Worm (Caenorhabditis elegans) whole organism, late embryonic: ENCODE measurements around the gene F46G10.2.

ENCODE experiments used
- C08G9.2 ChIP-seq: sonication (generic microtip); optimal IDR thresholded peaks from 2 replicates; lab custom pipeline; 2016; ENCODE audit warnings: mild to moderate bottlenecking, missing genetic modification characterization, moderate library complexity, missing compliant biosample characterization
- T23F11.4 ChIP-seq: fragments of 200-800 bp; sonication (Bioruptor generic); optimal IDR thresholded peaks from 2 replicates; lab custom pipeline; 2018; ENCODE audit warnings: mild to moderate bottlenecking, missing genetic modification characterization, missing compliant biosample characterization
- ahr-1 ChIP-seq: sonication (generic microtip); optimal IDR thresholded peaks from 2 replicates; lab custom pipeline; 2016; ENCODE audit warnings: missing genetic modification characterization, missing compliant biosample characterization
- ceh-14 ChIP-seq: sonication (generic microtip); optimal IDR thresholded peaks from 2 replicates; lab custom pipeline; 2016; ENCODE audit warnings: missing genotype, missing genetic modification characterization, missing compliant biosample characterization
- ceh-2 ChIP-seq: sonication (generic microtip); optimal IDR thresholded peaks from 2 replicates; lab custom pipeline; 2016; ENCODE audit warnings: missing genotype, missing genetic modification characterization, missing compliant biosample characterization
- ceh-6 ChIP-seq: fragments of 200-800 bp; sonication (Bioruptor generic); optimal IDR thresholded peaks from 2 replicates; lab custom pipeline; 2018; ENCODE audit warnings: mild to moderate bottlenecking, missing genetic modification characterization, missing compliant biosample characterization
- elt-2 ChIP-seq: sonication (generic microtip); optimal IDR thresholded peaks from 2 replicates; lab custom pipeline; 2016; ENCODE audit warnings: missing genetic modification reagents, missing genetic modification characterization, missing compliant biosample characterization
- hlh-30 ChIP-seq: sonication (generic microtip); optimal IDR thresholded peaks from 2 replicates; lab custom pipeline; 2017; ENCODE audit warnings: antibody characterized with exemption, missing genetic modification characterization, missing compliant biosample characterization; ENCODE audit not compliant: insufficient read depth
- nhr-11 ChIP-seq: fragments of 150-350 bp; optimal IDR thresholded peaks from 2 replicates; lab custom pipeline; 2014; ENCODE audit warnings: missing biosample characterization, missing genetic modification characterization
- pat-9 ChIP-seq: fragments of 200-800 bp; sonication (Bioruptor generic); optimal IDR thresholded peaks from 2 replicates; lab custom pipeline; 2018; ENCODE audit warnings: mild to moderate bottlenecking, missing genetic modification characterization, moderate library complexity, missing compliant biosample characterization
- pha-4 ChIP-seq: fragments of 150-350 bp; optimal IDR thresholded peaks from 2 replicates; lab custom pipeline; 2018; ENCODE audit warnings: missing biosample characterization, missing genetic modification reagents, missing genetic modification characterization
- pqm-1 ChIP-seq: sonication (generic microtip); optimal IDR thresholded peaks from 2 replicates; lab custom pipeline; 2016; ENCODE audit warnings: missing genetic modification characterization, missing compliant biosample characterization
- sdc-2 ChIP-seq: sonication (generic microtip); optimal IDR thresholded peaks from 2 replicates; lab custom pipeline; 2016; ENCODE audit warnings: missing genotype, missing genetic modification characterization, missing compliant biosample characterization
- ztf-16 ChIP-seq: sonication (generic microtip); optimal IDR thresholded peaks from 2 replicates; lab custom pipeline; 2017; ENCODE audit warnings: missing genetic modification characterization, missing compliant biosample characterization

DNA sequence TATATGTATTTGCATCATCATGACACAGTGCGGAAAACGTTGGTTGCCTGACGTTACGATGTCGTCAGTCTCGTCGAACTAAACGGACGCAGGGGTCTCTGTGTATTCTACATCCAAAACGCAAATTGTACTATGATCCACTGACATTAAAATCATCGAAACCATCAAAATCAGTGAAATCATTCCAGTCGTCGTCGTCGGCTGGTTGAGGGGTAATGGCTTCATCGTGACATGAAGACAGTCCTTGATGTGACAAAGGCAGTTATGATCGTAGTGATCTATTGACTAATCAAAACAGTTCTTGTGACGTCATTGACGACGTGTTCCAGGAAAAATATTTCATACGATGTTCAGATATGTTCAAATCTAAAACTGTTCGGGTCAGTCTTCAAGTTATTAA is 34.9 kb downstream of the F46G10.2 start:
- TF ChIP-seq ceh-6 (GFP tag; lab: Kevin White, UChicago), result no peak
- no peak for TF ChIP-seq ahr-1 (tag; lab: Kevin White, UChicago)
- no peak for TF ChIP-seq ceh-14 (tag; lab: Kevin White, UChicago)
- no peak for TF ChIP-seq ceh-2 (tag; lab: Kevin White, UChicago)
- no peak for TF ChIP-seq elt-2 (tag; lab: Kevin White, UChicago)
- no peak for TF ChIP-seq T23F11.4 (GFP tag; lab: Kevin White, UChicago)
- TF ChIP-seq nhr-11 (tag; lab: Kevin White, UChicago), result no peak
- TF ChIP-seq pha-4 (tag; lab: Kevin White, UChicago), result no peak
- no peak for TF ChIP-seq C08G9.2 (tag; lab: Kevin White, UChicago)
- TF ChIP-seq pqm-1 (tag; lab: Kevin White, UChicago), result no peak
- no peak for TF ChIP-seq hlh-30 (tag; lab: Kevin White, UChicago)
- no peak for TF ChIP-seq ztf-16 (tag; lab: Kevin White, UChicago)
- no peak for TF ChIP-seq sdc-2 (tag; lab: Kevin White, UChicago)
- TF ChIP-seq pat-9 (tag; lab: Kevin White, UChicago), result no peak
